Worm (Caenorhabditis elegans): ENCODE measurements around the gene F09E5.12.

ce11 chrII:5364516-5364915 lies 6.0 kb downstream of the F09E5.12 start:
- TF ChIP-seq tab-1 (GFP tag; IDR thresholded peaks at IDR 0.05) (no peak), flt-1 (GFP tag; IDR thresholded peaks at IDR 0.05) (no peak), ref-1 (GFP tag; conservative IDR thresholded peaks at IDR 0.05) (no peak), ztf-29 (GFP tag; IDR thresholded peaks at IDR 0.05) (no peak)
